Fruit fly (Drosophila melanogaster) Kc167 (cell line): ENCODE measurements around the gene CG42340.

Experiments used
- Myc ChIP-seq: fragments of >200 bp; optimal IDR thresholded peaks from 2 replicates; lab custom pipeline; 2017; ENCODE audit warnings: missing external identifiers
- Sin3A ChIP-seq: fragments of >200 bp; optimal IDR thresholded peaks from 2 replicates; lab custom pipeline; 2018; ENCODE audit warnings: missing external identifiers
- h ChIP-seq: fragments of >200 bp; optimal IDR thresholded peaks from 3 replicates; lab custom pipeline; 2018; ENCODE audit warnings: missing external identifiers
- insv ChIP-seq: fragments of >200 bp; optimal IDR thresholded peaks from 3 replicates; lab custom pipeline; 2018; ENCODE audit warnings: missing external identifiers
- psq ChIP-seq: fragments of >200 bp; optimal IDR thresholded peaks from 2 replicates; lab custom pipeline; 2017; ENCODE audit warnings: missing external identifiers
- ttk ChIP-seq: sonication (Bioruptor generic); optimal IDR thresholded peaks from 2 replicates; lab custom pipeline; 2017; ENCODE audit warnings: missing external identifiers

CG42340 gene

DNA sequence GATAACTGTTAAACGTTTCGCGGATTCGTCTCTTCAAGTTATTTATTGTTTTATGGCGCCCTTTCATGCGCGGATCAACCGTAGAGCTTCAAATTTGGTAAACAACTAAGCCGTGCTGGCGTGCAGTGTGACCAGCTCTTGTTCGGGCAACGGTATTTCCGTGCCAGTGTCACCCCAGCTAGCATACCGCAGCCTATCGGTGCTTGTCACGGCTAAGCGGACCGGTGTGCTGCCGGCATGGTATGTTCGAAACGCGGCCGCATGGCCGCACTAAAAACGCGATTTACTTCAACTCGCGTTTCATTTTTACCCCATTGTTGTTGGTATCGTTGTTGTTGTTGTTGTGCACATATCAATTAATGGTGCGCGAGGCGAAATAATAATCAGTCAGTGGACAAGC, at the start of gene CG42340, which contains the start of gene CG3918:
CG42340 (minus strand) TSS at position 107 of the 400 bp plus-strand sequence.
CG3918 (plus strand) TSS at position 248 of the 400 bp plus-strand sequence.
- TF ChIP-seq Sin3A (lab: Kevin White, UChicago): no peak
- no peak for TF ChIP-seq h (lab: Kevin White, UChicago)
- no peak for TF ChIP-seq ttk (lab: Kevin White, UChicago)
- TF ChIP-seq psq (lab: Kevin White, UChicago): no peak
- no peak for TF ChIP-seq Myc (lab: Kevin White, UChicago)
- TF ChIP-seq insv: no peak

DNA sequence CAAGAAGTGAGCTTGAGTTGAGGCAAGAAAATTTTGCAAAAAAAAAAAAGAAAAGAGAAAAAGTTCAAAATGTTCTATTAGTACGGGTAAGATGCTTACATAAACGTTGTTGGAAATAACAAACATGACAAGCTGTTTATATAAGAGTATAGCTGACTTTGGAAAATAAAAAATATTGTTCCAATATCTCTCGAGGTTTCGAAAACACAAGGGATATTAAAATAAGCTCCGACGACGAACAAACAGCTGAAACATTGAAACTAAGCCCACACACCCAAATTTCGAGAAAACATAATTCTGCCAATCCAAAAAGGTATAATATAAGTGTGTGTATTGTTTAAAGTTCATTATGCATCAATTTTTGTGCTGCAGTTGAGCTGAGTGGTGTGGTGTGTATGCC, 49.7 kb upstream of the CG42340 start:
- no peak for TF ChIP-seq h (lab: Kevin White, UChicago)
- TF ChIP-seq Sin3A (lab: Kevin White, UChicago): no peak
- no peak for TF ChIP-seq ttk (lab: Kevin White, UChicago)
- no peak for TF ChIP-seq Myc (lab: Kevin White, UChicago)
- no peak for TF ChIP-seq insv
- no peak for TF ChIP-seq psq (lab: Kevin White, UChicago)

DNA sequence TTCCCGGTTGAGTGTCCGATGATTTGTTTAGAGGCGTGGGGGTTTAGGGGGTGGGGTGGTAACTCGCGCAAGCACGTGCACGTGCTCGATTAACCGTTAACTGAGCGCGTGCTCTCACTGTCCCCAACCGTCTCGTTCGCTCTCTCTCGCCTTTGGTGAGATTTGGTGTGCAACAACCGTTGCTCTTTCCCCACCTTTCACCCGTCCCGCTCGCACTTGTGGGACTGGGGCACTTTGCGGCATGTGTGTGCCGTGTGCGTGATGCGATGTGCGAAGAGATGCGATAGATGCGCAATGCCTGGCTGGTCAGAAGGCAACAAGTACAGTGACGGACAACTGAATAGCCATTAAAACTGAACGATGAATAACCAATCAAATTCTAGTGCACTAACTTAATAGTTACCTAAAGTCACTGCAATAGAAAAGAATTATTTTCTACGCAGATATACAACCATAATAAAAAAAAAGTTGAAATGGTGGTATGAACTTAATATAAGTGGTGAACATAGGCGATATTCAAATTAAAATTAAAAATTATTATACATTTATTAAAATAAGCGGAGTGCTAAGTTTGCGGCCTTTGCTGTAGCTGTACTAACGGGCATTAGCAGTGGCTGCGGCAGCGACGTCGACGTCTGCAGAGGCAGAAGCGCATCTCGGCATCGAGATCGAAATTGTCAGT, 47.3 kb upstream of the CG42340 start:
- TF ChIP-seq h (lab: Kevin White, UChicago) (no peak), insv (no peak), ttk (lab: Kevin White, UChicago) (no peak), Sin3A (lab: Kevin White, UChicago) (no peak)

DNA sequence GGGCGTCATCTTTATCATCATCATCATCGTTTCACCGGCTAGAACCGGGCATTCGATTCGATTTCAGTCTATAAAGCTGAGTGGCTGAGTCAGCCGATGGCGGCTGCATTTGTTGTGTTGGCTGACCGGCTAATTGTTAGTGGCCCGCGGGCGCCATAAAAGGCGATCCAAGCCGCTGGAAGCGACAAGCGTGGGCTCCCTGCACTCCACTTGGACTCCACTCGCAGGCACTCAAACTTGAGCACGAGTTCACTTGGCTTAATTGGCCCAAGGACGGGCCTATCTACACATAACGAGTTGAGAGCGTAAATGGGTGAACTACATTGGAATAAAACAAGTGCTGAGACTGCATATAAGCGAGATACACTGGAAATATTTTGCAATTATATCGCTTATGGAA, 27.3 kb upstream of the CG42340 start:
- TF ChIP-seq Sin3A (lab: Kevin White, UChicago) (no peak), insv (no peak), psq (lab: Kevin White, UChicago) (no peak), h (lab: Kevin White, UChicago) (no peak), Myc (lab: Kevin White, UChicago) (no peak), ttk (lab: Kevin White, UChicago) (no peak)

DNA sequence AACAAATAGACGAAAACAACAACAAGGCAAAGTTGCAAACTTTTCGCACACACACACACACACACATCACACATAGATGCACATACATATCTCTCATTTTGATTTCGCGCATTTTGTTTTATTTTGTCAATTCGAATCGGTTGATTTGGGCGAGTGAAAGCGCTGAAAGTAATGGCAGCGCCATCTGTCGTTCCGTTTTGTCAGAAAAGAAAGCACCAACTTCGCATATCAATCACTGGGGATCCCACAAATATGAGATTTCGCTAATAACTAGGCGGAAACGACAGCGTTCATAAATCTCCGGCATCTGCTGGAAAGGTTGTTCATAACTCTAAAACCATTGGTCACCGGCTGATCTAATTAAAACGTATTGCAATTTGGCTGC, 26.0 kb upstream of the CG42340 start:
- TF ChIP-seq ttk (lab: Kevin White, UChicago): no peak
- TF ChIP-seq psq (lab: Kevin White, UChicago): no peak
- TF ChIP-seq Sin3A (lab: Kevin White, UChicago): no peak
- no peak for TF ChIP-seq Myc (lab: Kevin White, UChicago)
- no peak for TF ChIP-seq insv
- no peak for TF ChIP-seq h (lab: Kevin White, UChicago)

DNA sequence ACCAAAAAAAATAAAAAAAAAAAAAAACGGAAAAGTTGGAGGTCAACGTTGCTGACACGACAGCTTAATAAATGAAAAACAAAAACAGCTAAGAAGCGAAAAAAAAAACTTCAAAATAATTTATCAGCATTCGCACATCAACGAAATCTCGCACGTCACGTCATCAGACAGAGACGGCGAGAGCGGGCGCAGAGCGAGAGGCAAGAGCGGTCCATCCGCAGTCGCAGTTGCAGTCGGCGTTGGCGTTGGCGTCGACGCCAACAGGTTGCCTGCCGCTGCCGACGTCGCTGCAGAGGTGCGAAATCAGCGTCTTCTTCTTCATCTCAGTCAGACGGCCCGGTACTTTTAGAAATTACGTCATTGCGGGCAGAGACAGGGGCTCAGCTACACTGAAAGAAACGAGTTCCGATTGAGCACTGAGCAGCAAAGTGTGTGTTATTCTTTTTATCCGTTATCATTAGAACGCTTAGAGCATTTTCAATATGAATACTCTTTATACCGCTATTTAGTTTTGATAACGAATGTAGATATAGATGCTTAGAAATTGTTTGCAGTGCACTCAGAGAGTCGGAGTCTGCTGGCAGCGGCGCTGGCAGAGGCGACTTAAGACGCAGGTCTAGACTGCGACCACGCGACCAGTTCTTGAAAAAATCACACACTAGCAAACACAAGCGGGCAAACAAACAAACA, 25.4 kb upstream of the CG42340 start:
- TF ChIP-seq h (lab: Kevin White, UChicago): no peak
- TF ChIP-seq ttk (lab: Kevin White, UChicago): no peak
- no peak for TF ChIP-seq Myc (lab: Kevin White, UChicago)
- TF ChIP-seq Sin3A (lab: Kevin White, UChicago): no peak
- no peak for TF ChIP-seq insv
- no peak for TF ChIP-seq psq (lab: Kevin White, UChicago)

DNA sequence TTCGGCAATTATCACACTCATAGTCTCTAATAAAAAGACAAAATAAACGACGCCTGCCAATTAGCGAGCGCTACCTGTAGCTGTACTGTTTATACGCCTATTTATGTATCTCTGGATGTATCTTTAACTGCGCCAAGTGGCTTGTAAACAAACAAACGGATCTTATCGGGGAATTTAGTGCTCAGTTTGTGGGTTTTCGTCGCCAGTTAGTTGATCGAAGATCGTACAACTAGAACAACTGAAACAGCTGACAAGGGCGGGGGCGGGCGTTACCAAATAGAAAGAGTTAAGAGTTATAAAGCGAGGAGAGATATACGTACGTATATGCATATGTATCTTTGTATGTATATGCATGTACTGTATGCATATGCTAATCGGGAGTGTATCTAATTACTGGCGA, 22.8 kb upstream of the CG42340 start:
- no peak for TF ChIP-seq h (lab: Kevin White, UChicago)
- no peak for TF ChIP-seq Myc (lab: Kevin White, UChicago)
- TF ChIP-seq insv: no peak
- TF ChIP-seq Sin3A (lab: Kevin White, UChicago): no peak
- no peak for TF ChIP-seq ttk (lab: Kevin White, UChicago)
- no peak for TF ChIP-seq psq (lab: Kevin White, UChicago)

DNA sequence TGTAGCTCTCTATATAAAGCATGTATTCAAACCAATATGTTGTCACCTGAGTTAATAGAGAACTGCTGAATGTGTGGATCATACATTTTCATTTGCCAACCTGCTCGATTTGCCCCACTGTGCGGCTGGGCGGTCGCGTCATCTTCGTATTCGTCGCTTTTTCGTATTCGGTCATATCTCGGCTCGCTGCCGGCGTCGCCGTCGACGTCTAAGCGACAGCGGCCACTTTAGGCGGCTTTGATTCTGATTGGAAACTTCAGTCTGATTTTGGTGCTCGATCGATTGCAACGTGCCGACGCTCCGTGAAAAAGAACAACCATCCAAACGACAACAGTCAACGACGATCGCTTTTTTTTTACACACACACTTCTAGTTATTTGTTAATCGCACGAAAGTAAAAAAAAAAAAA, 21.7 kb upstream of the CG42340 start:
- TF ChIP-seq h (lab: Kevin White, UChicago) (no peak), insv (no peak), Sin3A (lab: Kevin White, UChicago) (no peak), Myc (lab: Kevin White, UChicago) (no peak), ttk (lab: Kevin White, UChicago) (no peak), psq (lab: Kevin White, UChicago) (no peak)

DNA sequence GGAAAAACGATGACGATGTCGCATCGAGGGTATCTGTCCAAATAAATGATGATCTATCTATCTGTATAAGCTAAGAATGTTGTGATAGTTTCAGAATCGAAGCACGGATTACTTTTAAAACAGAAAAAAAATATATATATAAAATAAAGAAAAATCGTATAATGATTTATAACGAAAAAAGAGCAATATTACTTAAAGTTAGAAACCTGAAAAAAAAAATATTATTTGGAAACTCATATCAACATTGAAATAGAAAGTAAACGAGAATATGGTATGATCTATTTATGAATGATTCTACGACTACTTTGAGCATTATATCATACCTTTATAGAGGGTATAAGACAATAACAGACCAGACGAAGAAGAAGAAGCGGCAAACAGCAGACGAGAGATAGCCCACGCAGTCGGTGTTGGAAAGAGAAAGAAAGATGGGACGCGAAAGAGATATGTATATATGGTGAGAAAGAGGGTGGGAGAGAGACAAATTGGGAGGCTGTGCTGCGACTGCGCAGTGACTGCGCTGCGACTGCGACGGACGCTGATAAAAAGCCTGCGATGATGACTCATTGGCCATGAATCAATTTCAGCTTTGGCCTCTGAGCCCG, 19.5 kb upstream of the CG42340 start:
- TF ChIP-seq h (lab: Kevin White, UChicago): no peak
- no peak for TF ChIP-seq Myc (lab: Kevin White, UChicago)
- TF ChIP-seq insv: no peak
- no peak for TF ChIP-seq psq (lab: Kevin White, UChicago)
- TF ChIP-seq ttk (lab: Kevin White, UChicago): no peak
- no peak for TF ChIP-seq Sin3A (lab: Kevin White, UChicago)

DNA sequence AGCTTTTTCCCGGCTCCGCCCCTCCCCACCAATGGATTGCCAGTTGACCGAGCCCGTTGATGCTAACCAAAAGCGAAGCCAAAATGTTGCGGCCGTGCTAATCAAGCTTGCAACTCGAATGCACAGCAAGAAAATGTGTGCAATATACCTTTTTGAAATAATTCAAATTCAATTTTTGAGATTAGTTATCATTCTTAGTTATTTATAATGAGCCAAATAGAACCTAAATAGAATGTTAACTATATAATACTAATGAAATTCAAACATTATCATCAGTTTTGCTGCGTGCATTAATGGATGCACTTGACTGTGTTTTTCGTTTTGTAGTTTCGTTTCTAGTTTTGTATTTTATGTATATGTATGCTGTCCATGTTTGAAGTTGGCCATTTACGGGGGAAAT, 18.2 kb upstream of the CG42340 start:
- TF ChIP-seq psq (lab: Kevin White, UChicago) (no peak), Myc (lab: Kevin White, UChicago) (no peak), ttk (lab: Kevin White, UChicago) (no peak), h (lab: Kevin White, UChicago) (no peak), Sin3A (lab: Kevin White, UChicago) (no peak), insv (no peak)

DNA sequence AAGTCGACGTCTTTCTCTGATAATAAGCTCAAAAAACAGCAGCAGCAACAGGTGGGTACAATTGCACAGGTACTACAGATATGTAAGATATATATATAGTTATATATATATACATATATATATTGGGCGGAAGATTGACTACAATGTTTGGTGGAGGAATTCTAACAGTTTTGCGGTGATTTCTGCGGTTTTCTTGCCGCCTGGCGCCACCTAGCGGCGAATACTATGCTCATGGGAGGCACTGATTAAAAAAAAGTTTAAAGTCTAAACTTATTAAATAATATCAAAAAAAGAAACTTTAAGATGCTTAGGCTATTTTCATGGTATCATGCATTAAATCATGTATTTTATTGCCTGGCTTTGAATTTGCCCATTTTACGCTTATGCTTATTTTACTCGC, 17.2 kb upstream of the CG42340 start:
- TF ChIP-seq Myc (lab: Kevin White, UChicago): no peak
- no peak for TF ChIP-seq insv
- no peak for TF ChIP-seq Sin3A (lab: Kevin White, UChicago)
- no peak for TF ChIP-seq ttk (lab: Kevin White, UChicago)
- no peak for TF ChIP-seq psq (lab: Kevin White, UChicago)
- TF ChIP-seq h (lab: Kevin White, UChicago): no peak
